Fruit fly (Drosophila melanogaster) whole organism, embryonic: ENCODE results near the gene CG10068.

Source experiments
- Aef1 ChIP-seq: fragments of 200-800 bp; sonication (Bioruptor generic); IDR thresholded peaks from 3 replicates; pipeline ENCODE4 v1.3.6; 2022; ENCODE audit warnings: missing biosample characterization, missing genetic modification characterization
- Antp ChIP-seq: fragments of 200-800 bp; sonication (Bioruptor generic); optimal IDR thresholded peaks from 3 replicates; lab custom pipeline; 2016; ENCODE audit warnings: missing biosample characterization, missing genetic modification characterization
- Atf3 ChIP-seq: fragments of 200-800 bp; sonication (Bioruptor generic); optimal IDR thresholded peaks from 3 replicates; lab custom pipeline; 2016; ENCODE audit warnings: missing biosample characterization, missing genetic modification characterization
- CG11456 ChIP-seq: fragments of 200-800 bp; sonication (Bioruptor generic); IDR thresholded peaks from 3 replicates; pipeline ENCODE4 v1.3.6; 2022; ENCODE audit warnings: missing biosample characterization, missing genetic modification characterization
- CG11504 ChIP-seq: fragments of 200-800 bp; sonication (Bioruptor generic); optimal IDR thresholded peaks from 3 replicates; lab custom pipeline; 2019; ENCODE audit warnings: missing biosample characterization, mild to moderate bottlenecking, missing genetic modification characterization, moderate library complexity
- CG11723 ChIP-seq: fragments of 200-800 bp; sonication (Bioruptor generic); optimal IDR thresholded peaks from 2 replicates; lab custom pipeline; 2017; ENCODE audit warnings: missing biosample characterization, mild to moderate bottlenecking, missing genetic modification characterization
- CG12219 ChIP-seq: fragments of 200-800 bp; sonication (Bioruptor generic); optimal IDR thresholded peaks from 3 replicates; lab custom pipeline; 2018; ENCODE audit warnings: missing biosample characterization, mild to moderate bottlenecking, missing genetic modification characterization
- CG13296 ChIP-seq: fragments of 200-800 bp; sonication (Bioruptor generic); optimal IDR thresholded peaks from 3 replicates; lab custom pipeline; 2018; ENCODE audit warnings: missing biosample characterization, mild to moderate bottlenecking, missing genetic modification characterization
- CG13624 ChIP-seq: fragments of 200-800 bp; sonication (Bioruptor generic); optimal IDR thresholded peaks from 2 replicates; lab custom pipeline; 2016; ENCODE audit warnings: missing biosample characterization, missing genetic modification characterization
- CG14014 ChIP-seq: fragments of 200-800 bp; sonication (Bioruptor generic); IDR thresholded peaks from 2 replicates; pipeline ENCODE4 v1.3.6; 2022; ENCODE audit warnings: missing biosample characterization, missing genetic modification characterization
- CG14710 ChIP-seq: fragments of 200-800 bp; sonication (Bioruptor generic); optimal IDR thresholded peaks from 3 replicates; lab custom pipeline; 2019; ENCODE audit warnings: missing biosample characterization, mild to moderate bottlenecking, missing genetic modification characterization, moderate library complexity
- CG14965 ChIP-seq: fragments of 200-800 bp; sonication (Bioruptor generic); optimal IDR thresholded peaks from 2 replicates; lab custom pipeline; 2016; ENCODE audit warnings: missing biosample characterization, missing genetic modification characterization, borderline replicate concordance
- CG17612 ChIP-seq: fragments of 200-800 bp; sonication (Bioruptor generic); IDR thresholded peaks from 2 replicates; pipeline ENCODE4 v1.3.6; 2022; ENCODE audit warnings: missing biosample characterization, missing genetic modification characterization
- CG2202 ChIP-seq: fragments of 200-800 bp; sonication (Bioruptor generic); optimal IDR thresholded peaks from 2 replicates; lab custom pipeline; 2018; ENCODE audit warnings: missing biosample characterization, mild to moderate bottlenecking, missing genetic modification characterization
- CG30431 ChIP-seq: fragments of 200-800 bp; sonication (Bioruptor generic); optimal IDR thresholded peaks from 2 replicates; lab custom pipeline; 2017; ENCODE audit warnings: missing biosample characterization, missing genetic modification characterization
- CG32532 ChIP-seq: fragments of 200-800 bp; sonication (Bioruptor generic); IDR thresholded peaks from 2 replicates; pipeline ENCODE4 v1.3.6; 2022; ENCODE audit warnings: missing biosample characterization, missing genetic modification characterization
- CG4707 ChIP-seq: fragments of 200-800 bp; sonication (Bioruptor generic); optimal IDR thresholded peaks from 2 replicates; lab custom pipeline; 2018; ENCODE audit warnings: missing biosample characterization, mild to moderate bottlenecking, missing genetic modification characterization, moderate library complexity
- CG6175 ChIP-seq: fragments of 200-800 bp; sonication (Bioruptor generic); IDR thresholded peaks from 3 replicates; pipeline ENCODE4 v1.3.6; 2022; ENCODE audit warnings: missing biosample characterization, missing genetic modification characterization
- CG6654 ChIP-seq: fragments of 200-800 bp; sonication (Bioruptor generic); optimal IDR thresholded peaks from 2 replicates; lab custom pipeline; 2017; ENCODE audit warnings: missing biosample characterization, mild to moderate bottlenecking, missing genetic modification characterization
- CG6791 ChIP-seq: fragments of 200-800 bp; sonication (Bioruptor generic); IDR thresholded peaks from 3 replicates; pipeline ENCODE4 v1.3.6; 2022; ENCODE audit warnings: missing biosample characterization, missing genetic modification characterization; ENCODE audit not compliant: partially characterized antibody
- CG7556 ChIP-seq: fragments of 200-800 bp; sonication (Bioruptor generic); optimal IDR thresholded peaks from 2 replicates; lab custom pipeline; 2017; ENCODE audit warnings: missing biosample characterization, mild to moderate bottlenecking, missing genetic modification characterization
- D ChIP-seq, 2 experiments: fragments of 200-800 bp in 1 of 2; fragments of >200 bp in 1 of 2; sonication (Bioruptor generic) in 1 of 2; optimal IDR thresholded peaks; 2 replicates in 1 of 2; 3 replicates in 1 of 2; lab custom pipeline; 2017; ENCODE audit warnings: mild to moderate bottlenecking in 1 of 2, missing biosample characterization in 1 of 2, missing genetic modification characterization in 1 of 2, missing genetic modification reagents in 1 of 2
- Dad ChIP-seq: fragments of 200-800 bp; sonication (Bioruptor generic); optimal IDR thresholded peaks from 3 replicates; lab custom pipeline; 2016; ENCODE audit warnings: missing biosample characterization, missing genetic modification characterization
- Dref ChIP-seq: fragments of 200-800 bp; sonication (Bioruptor generic); IDR thresholded peaks from 2 replicates; pipeline ENCODE4 v1.3.6; 2022; ENCODE audit warnings: missing biosample characterization, missing genetic modification characterization
- ERR ChIP-seq: fragments of 200-800 bp; sonication (Bioruptor generic); optimal IDR thresholded peaks from 2 replicates; lab custom pipeline; 2016; ENCODE audit warnings: missing biosample characterization, missing genetic modification characterization
- NC2β ChIP-seq: fragments of 200-800 bp; sonication (Bioruptor generic); optimal IDR thresholded peaks from 2 replicates; lab custom pipeline; 2016; ENCODE audit warnings: missing biosample characterization, missing genetic modification characterization
- NfI ChIP-seq: fragments of 200-800 bp; sonication (Bioruptor generic); optimal IDR thresholded peaks from 3 replicates; lab custom pipeline; 2018; ENCODE audit warnings: missing biosample characterization, mild to moderate bottlenecking, missing genetic modification characterization, moderate library complexity
- Stat92E ChIP-seq, 3 experiments: fragments of >200 bp in 2 of 3; fragments of 200-800 bp in 1 of 3; sonication (Bioruptor generic) in 1 of 3; optimal IDR thresholded peaks; 2 replicates each; lab custom pipeline; 2017 to 2019; ENCODE audit warnings: missing biosample characterization in 3 of 3, missing genetic modification characterization in 3 of 3, mild to moderate bottlenecking in 1 of 3, moderate library complexity in 1 of 3
- YL-1 ChIP-seq: fragments of 200-800 bp; sonication (Bioruptor generic); optimal IDR thresholded peaks from 3 replicates; lab custom pipeline; 2017; ENCODE audit warnings: missing biosample characterization, mild to moderate bottlenecking, missing genetic modification characterization
- abd-A ChIP-seq: fragments of 200-800 bp; sonication (Bioruptor generic); optimal IDR thresholded peaks from 3 replicates; lab custom pipeline; 2019; ENCODE audit warnings: missing biosample characterization, mild to moderate bottlenecking, missing genetic modification characterization, moderate library complexity
- ato ChIP-seq: fragments of 200-800 bp; sonication (Bioruptor generic); IDR thresholded peaks from 2 replicates; pipeline ENCODE4 v1.3.6; 2022; ENCODE audit warnings: missing biosample characterization, missing genetic modification characterization; ENCODE audit not compliant: partially characterized antibody
- bigmax ChIP-seq: fragments of 200-800 bp; sonication (Bioruptor generic); optimal IDR thresholded peaks from 2 replicates; lab custom pipeline; 2018; ENCODE audit warnings: missing biosample characterization, mild to moderate bottlenecking, missing genetic modification characterization
- cad ChIP-seq: fragments of >200 bp; optimal IDR thresholded peaks from 2 replicates; lab custom pipeline; 2017; ENCODE audit warnings: missing biosample characterization, missing genetic modification characterization
- chn ChIP-seq: fragments of 200-800 bp; sonication (Bioruptor generic); optimal IDR thresholded peaks from 2 replicates; lab custom pipeline; 2016; ENCODE audit warnings: missing biosample characterization, missing genetic modification characterization
- corto ChIP-seq: fragments of 200-800 bp; sonication (Bioruptor generic); optimal IDR thresholded peaks from 2 replicates; lab custom pipeline; 2016; ENCODE audit warnings: missing biosample characterization, mild to moderate bottlenecking, missing genetic modification characterization, moderate library complexity
- fru ChIP-seq: fragments of >200 bp; optimal IDR thresholded peaks from 2 replicates; lab custom pipeline; 2017
- hkb ChIP-seq, 2 experiments: fragments of 200-800 bp in 1 of 2; fragments of >200 bp in 1 of 2; sonication (Bioruptor generic) in 1 of 2; IDR thresholded peaks in 1 of 2; optimal IDR thresholded peaks in 1 of 2; 2 replicates each; pipeline versions ENCODE4 v1.3.6 to Lab custom; 2017 to 2022; ENCODE audit warnings: missing biosample characterization in 1 of 2, missing genetic modification characterization in 1 of 2
- kay ChIP-seq: fragments of 200-800 bp; sonication (Bioruptor generic); optimal IDR thresholded peaks from 2 replicates; lab custom pipeline; 2016; ENCODE audit warnings: missing biosample characterization, missing genetic modification characterization
- kni ChIP-seq: fragments of 200-800 bp; sonication (Bioruptor generic); optimal IDR thresholded peaks from 3 replicates; lab custom pipeline; 2017; ENCODE audit warnings: mild to moderate bottlenecking, missing biosample characterization, missing genetic modification reagents, missing genetic modification characterization
- nau ChIP-seq: fragments of 200-800 bp; sonication (Bioruptor generic); optimal IDR thresholded peaks from 3 replicates; lab custom pipeline; 2017; ENCODE audit warnings: missing biosample characterization, mild to moderate bottlenecking, missing genetic modification characterization, missing genetic modification reagents
- nom ChIP-seq: fragments of 200-800 bp; sonication (Bioruptor generic); optimal IDR thresholded peaks from 2 replicates; lab custom pipeline; 2017; ENCODE audit warnings: missing biosample characterization, missing genetic modification characterization, mild to moderate bottlenecking, moderate library complexity, missing genetic modification reagents
- phol ChIP-seq: fragments of 200-800 bp; sonication (Bioruptor generic); optimal IDR thresholded peaks from 3 replicates; lab custom pipeline; 2018; ENCODE audit warnings: missing biosample characterization, mild to moderate bottlenecking, missing genetic modification characterization, moderate library complexity
- pzg ChIP-seq: fragments of 200-800 bp; sonication (Bioruptor generic); optimal IDR thresholded peaks from 3 replicates; lab custom pipeline; 2018; ENCODE audit warnings: missing biosample characterization, mild to moderate bottlenecking, missing genetic modification characterization, moderate library complexity
- sens-2 ChIP-seq: fragments of 200-800 bp; sonication (Bioruptor generic); IDR thresholded peaks from 2 replicates; pipeline ENCODE4 v1.3.6; 2022; ENCODE audit warnings: missing biosample characterization, missing genetic modification characterization
- seq ChIP-seq: fragments of 200-800 bp; sonication (Bioruptor generic); IDR thresholded peaks from 2 replicates; pipeline ENCODE4 v1.3.6; 2022; ENCODE audit warnings: missing biosample characterization, missing genetic modification characterization
- sim ChIP-seq: fragments of 200-800 bp; sonication (Bioruptor generic); IDR thresholded peaks from 2 replicates; pipeline ENCODE4 v1.3.6; 2022; ENCODE audit warnings: missing biosample characterization, missing genetic modification characterization
- slbo ChIP-seq: fragments of 200-800 bp; sonication (Bioruptor generic); IDR thresholded peaks from 2 replicates; pipeline ENCODE4 v1.3.6; 2022; ENCODE audit warnings: missing biosample characterization, missing genetic modification characterization
- sug ChIP-seq: fragments of 200-800 bp; optimal IDR thresholded peaks from 2 replicates; lab custom pipeline; 2019; ENCODE audit warnings: missing biosample characterization, mild to moderate bottlenecking, missing genetic modification characterization, moderate library complexity

The CG10068 gene

DNA sequence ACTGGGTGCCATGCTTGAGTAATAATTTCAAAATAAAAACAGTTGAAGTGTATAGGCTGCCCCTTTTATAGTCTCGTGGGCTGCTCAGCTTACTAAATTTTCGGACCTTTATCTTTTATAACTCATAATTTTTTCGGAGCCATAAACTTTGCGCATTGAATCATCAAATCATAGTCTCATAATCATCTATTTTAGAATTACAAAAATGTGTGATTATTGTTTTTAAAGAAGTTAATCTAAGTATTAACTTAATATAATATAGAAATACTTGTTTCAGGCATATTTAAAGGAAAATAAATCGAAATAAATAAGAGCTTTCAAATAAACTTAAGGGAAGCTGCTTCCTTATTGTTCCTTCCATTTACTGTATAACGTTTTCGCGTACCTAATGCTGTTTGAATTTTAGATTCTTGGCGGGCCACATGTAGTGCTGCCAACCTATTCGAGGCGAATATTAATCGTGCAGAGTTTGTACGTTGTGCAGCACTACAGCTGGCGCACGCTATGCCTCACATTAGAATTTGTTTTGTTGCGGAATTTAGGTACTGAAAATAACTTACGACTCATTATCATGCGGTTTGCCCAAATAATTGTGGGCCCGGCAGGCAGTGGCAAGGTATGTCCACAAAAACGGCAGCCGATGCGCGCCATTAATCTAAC lies 16.5 kb upstream of the CG10068 start, which contains the start of the genes CG14610 and CG2656 (continued):
- TF ChIP-seq phol (tag; lab: Kevin White, UChicago): peak; percentile 58
- no peak for TF ChIP-seq corto (GFP tag; lab: Kevin White, UChicago)
- TF ChIP-seq Aef1 (GFP tag; lab: Robert Waterston, UW): peak; percentile 38; the same call in 2 of the 3 replicates
- TF ChIP-seq CG11504 (tag; lab: Kevin White, UChicago): no peak
- peak; percentile 80 for TF ChIP-seq YL-1
- TF ChIP-seq ato (GFP tag; lab: Robert Waterston, UW): 0 out of 2 replicates have a peak, but pooled peaks have one; percentile 38
- TF ChIP-seq CG13296 (GFP tag; lab: Kevin White, UChicago): peak; percentile 36
- TF ChIP-seq chn (GFP tag; lab: Kevin White, UChicago): peak; percentile 81
- no peak for TF ChIP-seq nau
- TF ChIP-seq CG14014 (GFP tag; lab: Robert Waterston, UW): peak; percentile 40; the same call in 1 of the 2 replicates
- TF ChIP-seq hkb (optimal IDR thresholded peaks at IDR 0.05; lab: Kevin White, UChicago): no peak
- TF ChIP-seq hkb (GFP tag; IDR thresholded peaks at IDR 0.05; lab: Robert Waterston, UW): peak; percentile 65
- no peak for TF ChIP-seq Stat92E (GFP tag; optimal IDR thresholded peaks at IDR 0.05; lab: Kevin White, UChicago)
- peak; percentile 75 for TF ChIP-seq ERR (GFP tag; lab: Kevin White, UChicago)
- peak; percentile 58 for TF ChIP-seq Atf3 (GFP tag; lab: Kevin White, UChicago)
- no peak for TF ChIP-seq D (optimal IDR thresholded peaks at IDR 0.05; lab: Kevin White, UChicago)
- TF ChIP-seq D (GFP tag; optimal IDR thresholded peaks at IDR 0.05; lab: Kevin White, UChicago): peak; percentile 10
- TF ChIP-seq kni (GFP tag; lab: Kevin White, UChicago): peak; percentile 5
- TF ChIP-seq Dad: peak; percentile 83
- TF ChIP-seq Dref: peak; percentile 50; the same call in 1 of the 2 replicates
- TF ChIP-seq CG4707 (GFP tag; lab: Kevin White, UChicago): peak; percentile 19
- TF ChIP-seq CG7556 (GFP tag; lab: Kevin White, UChicago): peak; percentile 52
- TF ChIP-seq CG6654 (GFP tag; lab: Kevin White, UChicago): no peak
- peak; percentile 46 for TF ChIP-seq CG2202 (tag; lab: Kevin White, UChicago)
- TF ChIP-seq sim (GFP tag; lab: Robert Waterston, UW): no peak
- peak; percentile 22; the same call in 1 of the 2 replicates for TF ChIP-seq seq
- TF ChIP-seq CG6175 (GFP tag; lab: Robert Waterston, UW): no peak
- TF ChIP-seq CG17612 (GFP tag; lab: Robert Waterston, UW): no peak
- TF ChIP-seq nom (GFP tag; lab: Kevin White, UChicago): no peak
- no peak for TF ChIP-seq CG12219
- peak; percentile 94 for TF ChIP-seq Antp (GFP tag; lab: Kevin White, UChicago)
- TF ChIP-seq CG13624 (GFP tag; lab: Kevin White, UChicago): peak; percentile 89
- peak; percentile 82 for TF ChIP-seq NC2β (GFP tag; lab: Kevin White, UChicago)
- peak; percentile 93 for TF ChIP-seq pzg (GFP tag; lab: Kevin White, UChicago)
- TF ChIP-seq kay (GFP tag; lab: Kevin White, UChicago): peak; percentile 77
- TF ChIP-seq cad (GFP tag; lab: Kevin White, UChicago): no peak
- peak; percentile 67 for TF ChIP-seq CG14710 (tag; lab: Kevin White, UChicago)
- no peak for TF ChIP-seq CG6791
- TF ChIP-seq abd-A: no peak
- peak; percentile 63; the same call in 2 of the 3 replicates for TF ChIP-seq CG11456 (GFP tag; lab: Robert Waterston, UW)
- no peak for TF ChIP-seq CG14965 (GFP tag; lab: Kevin White, UChicago)
- peak; percentile 80 for TF ChIP-seq NfI (GFP tag; lab: Kevin White, UChicago)
- peak; percentile 89 for TF ChIP-seq slbo
- peak; percentile 71 for TF ChIP-seq CG32532 (GFP tag; lab: Robert Waterston, UW)
- no peak for TF ChIP-seq sens-2 (GFP tag; lab: Robert Waterston, UW)
- TF ChIP-seq sug (tag; lab: Kevin White, UChicago): peak; percentile 48
- TF ChIP-seq CG11723 (GFP tag; lab: Kevin White, UChicago): peak; percentile 65
- TF ChIP-seq bigmax (GFP tag; lab: Kevin White, UChicago): no peak
- TF ChIP-seq fru (lab: Kevin White, UChicago): no peak
- TF ChIP-seq CG30431 (GFP tag; lab: Kevin White, UChicago): peak; percentile 43
